Fruit fly (Drosophila melanogaster): ENCODE data around the gene CG12402.
A peak's percentile ranks its signal among the peaks of the same experiment; 100 is the strongest.

The CG12402 gene

DNA sequence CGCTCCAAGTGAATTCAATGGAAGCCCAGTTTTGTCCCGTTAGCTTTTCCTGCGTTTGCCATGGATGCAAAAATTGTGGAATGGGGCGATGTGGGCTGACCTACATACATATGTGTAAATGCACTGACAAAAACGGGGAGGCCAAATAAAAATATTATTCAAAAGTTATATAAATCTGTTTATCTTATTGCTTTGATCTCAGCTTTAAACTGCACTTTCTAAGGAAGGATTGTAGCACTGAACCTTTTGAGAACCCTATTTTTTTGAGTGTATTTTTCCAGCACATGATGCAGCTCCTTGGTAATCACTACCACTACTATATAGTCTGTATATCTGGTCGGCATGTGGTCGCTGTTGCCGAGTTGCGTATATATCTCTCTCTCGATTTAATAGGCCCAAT, 31.1 kb downstream of the CG12402 start (continued):
- no peak for TF ChIP-seq gfzf (GFP tag; optimal IDR thresholded peaks at IDR 0.05)
- peak in 1 of 2 experiments; percentile 33 for TF ChIP-seq Pdp1 (GFP tag; optimal IDR thresholded peaks at IDR 0.05)
- no peak for TF ChIP-seq psq (GFP tag; optimal IDR thresholded peaks at IDR 0.05)
- peak; percentile 19 to 35 for TF ChIP-seq chif (GFP tag; optimal IDR thresholded peaks at IDR 0.05)
- no peak for TF ChIP-seq unc-4 (GFP tag; IDR thresholded peaks at IDR 0.05; ENCODE audit: partially characterized antibody)
- TF ChIP-seq Ssrp (tag; optimal IDR thresholded peaks at IDR 0.05), result peak; percentile 4
- no peak for TF ChIP-seq gcm (GFP tag; optimal IDR thresholded peaks at IDR 0.05)
- TF ChIP-seq trh (GFP tag; optimal IDR thresholded peaks at IDR 0.05), result no peak
- no peak for TF ChIP-seq NC2β (GFP tag; optimal IDR thresholded peaks at IDR 0.05)
- TF ChIP-seq yki (optimal IDR thresholded peaks at IDR 0.05), result no peak
- TF ChIP-seq CG13894 (tag; optimal IDR thresholded peaks at IDR 0.05), result no peak
- peak; percentile 57; the same call in 1 of the 2 replicates for TF ChIP-seq E2f1 (GFP tag; IDR thresholded peaks at IDR 0.05)
- no peak for TF ChIP-seq CG32767 (GFP tag; IDR thresholded peaks at IDR 0.05)
- TF ChIP-seq ATbp (GFP tag; optimal IDR thresholded peaks at IDR 0.05), result peak; percentile 31
- no peak for TF ChIP-seq Max (GFP tag; optimal IDR thresholded peaks at IDR 0.05)
- peak; percentile 35 for TF ChIP-seq Sox100B (GFP tag; optimal IDR thresholded peaks at IDR 0.05)
- TF ChIP-seq CG7357 (GFP tag; IDR thresholded peaks at IDR 0.05), result peak; percentile 30; the same call in 1 of the 3 replicates
- TF ChIP-seq CG3838 (GFP tag; optimal IDR thresholded peaks at IDR 0.05), result no peak
- no peak for TF ChIP-seq CG4707 (GFP tag; optimal IDR thresholded peaks at IDR 0.05)
- no peak for TF ChIP-seq CG17385 (GFP tag; optimal IDR thresholded peaks at IDR 0.05)
- TF ChIP-seq Taf1 (GFP tag; IDR thresholded peaks at IDR 0.05), result no peak
- TF ChIP-seq sisA (GFP tag; IDR thresholded peaks at IDR 0.05), result peak; percentile 70
- TF ChIP-seq Eip74EF (GFP tag; optimal IDR thresholded peaks at IDR 0.05), result no peak
- TF ChIP-seq CG6689 (GFP tag; IDR thresholded peaks at IDR 0.05), result peak; percentile 44; the same call in 1 of the 2 replicates
- TF ChIP-seq CG10274 (GFP tag; optimal IDR thresholded peaks at IDR 0.05), result no peak
- TF ChIP-seq Scr (GFP tag; IDR thresholded peaks at IDR 0.05; ENCODE audit: partially characterized antibody), result no peak
- TF ChIP-seq Lpt (GFP tag; optimal IDR thresholded peaks at IDR 0.05), result no peak
- no peak for TF ChIP-seq croc (GFP tag; conservative IDR thresholded peaks at IDR 0.05)
- TF ChIP-seq CG10565 (GFP tag; optimal IDR thresholded peaks at IDR 0.05), result no peak
- TF ChIP-seq Atf-2 (GFP tag; optimal IDR thresholded peaks at IDR 0.05), result no peak
- peak; percentile 36 for TF ChIP-seq CG18599 (GFP tag; optimal IDR thresholded peaks at IDR 0.05)
- no peak for TF ChIP-seq Dip2 (GFP tag; IDR thresholded peaks at IDR 0.05)
- no peak for TF ChIP-seq chinmo (GFP tag; IDR thresholded peaks at IDR 0.05; ENCODE audit: partially characterized antibody)
- TF ChIP-seq grn (GFP tag; optimal IDR thresholded peaks at IDR 0.05), result no peak
- no peak for TF ChIP-seq CG11560 (tag; IDR thresholded peaks at IDR 0.05)
- peak; percentile 52 for TF ChIP-seq Fer3 (tag; optimal IDR thresholded peaks at IDR 0.05)
- TF ChIP-seq CG17568 (GFP tag; optimal IDR thresholded peaks at IDR 0.05), result no peak
- TF ChIP-seq eve (GFP tag; optimal IDR thresholded peaks at IDR 0.05), result peak in 1 of 2 experiments; percentile 30
- TF ChIP-seq Hr78 (GFP tag; optimal IDR thresholded peaks at IDR 0.05), result no peak
- TF ChIP-seq CG6854 (GFP tag; optimal IDR thresholded peaks at IDR 0.05), result peak; percentile 23
- TF ChIP-seq unpg (GFP tag; optimal IDR thresholded peaks at IDR 0.05), result peak; percentile 26
- no peak for TF ChIP-seq CG18476 (GFP tag; optimal IDR thresholded peaks at IDR 0.05)
- peak; percentile 40; the same call in 1 of the 2 replicates for TF ChIP-seq CG10366 (GFP tag; IDR thresholded peaks at IDR 0.05)
- TF ChIP-seq Atf6 (GFP tag; IDR thresholded peaks at IDR 0.05), result peak; percentile 61
- no peak for TF ChIP-seq sens-2 (GFP tag; IDR thresholded peaks at IDR 0.05)
- TF ChIP-seq hth (optimal IDR thresholded peaks at IDR 0.05), result no peak
- TF ChIP-seq Ets97D (GFP tag; optimal IDR thresholded peaks at IDR 0.05), result no peak
- no peak for TF ChIP-seq CG2129 (GFP tag; IDR thresholded peaks at IDR 0.05; ENCODE audit: partially characterized antibody)
- TF ChIP-seq sqz (GFP tag; optimal IDR thresholded peaks at IDR 0.05), result no peak
- no peak for TF ChIP-seq Hmx (GFP tag; optimal IDR thresholded peaks at IDR 0.05)
- no peak for TF ChIP-seq zfh2 (GFP tag; optimal IDR thresholded peaks at IDR 0.05)
